Fruit fly (Drosophila melanogaster) whole organism, embryonic: ENCODE measurements around the gene CG31207.

Experiments
- Abd-B ChIP-seq: fragments of 200-800 bp; sonication (Bioruptor generic); optimal IDR thresholded peaks from 2 replicates; lab custom pipeline; 2018; ENCODE audit warnings: missing biosample characterization, mild to moderate bottlenecking, missing genetic modification characterization, moderate library complexity
- Bgb ChIP-seq: fragments of 200-800 bp; sonication (Bioruptor generic); IDR thresholded peaks from 2 replicates; pipeline ENCODE4 v1.3.6; 2022; ENCODE audit warnings: missing biosample characterization, missing genetic modification characterization; ENCODE audit not compliant: partially characterized antibody
- CG10267 ChIP-seq: fragments of 200-800 bp; sonication (Bioruptor generic); optimal IDR thresholded peaks from 2 replicates; lab custom pipeline; 2018; ENCODE audit warnings: missing biosample characterization, mild to moderate bottlenecking, missing genetic modification characterization, moderate library complexity
- CG10543 ChIP-seq: fragments of 200-800 bp; sonication (Bioruptor generic); optimal IDR thresholded peaks from 3 replicates; lab custom pipeline; 2017; ENCODE audit warnings: missing biosample characterization, mild to moderate bottlenecking, missing genetic modification characterization, moderate library complexity
- CG11085 ChIP-seq: fragments of 200-800 bp; sonication (Bioruptor generic); IDR thresholded peaks from 2 replicates; pipeline ENCODE4 v1.3.6; 2022; ENCODE audit warnings: missing biosample characterization, missing genetic modification characterization
- CG11247 ChIP-seq: fragments of 200-800 bp; sonication (Bioruptor generic); IDR thresholded peaks from 2 replicates; pipeline ENCODE4 v1.3.6; 2022; ENCODE audit warnings: missing biosample characterization, missing genetic modification characterization
- CG1233 ChIP-seq: fragments of 200-800 bp; sonication (Bioruptor generic); optimal IDR thresholded peaks from 4 replicates; lab custom pipeline; 2018; ENCODE audit warnings: missing biosample characterization, mild to moderate bottlenecking, missing genetic modification characterization
- CG13424 ChIP-seq: fragments of 200-800 bp; sonication (Bioruptor generic); optimal IDR thresholded peaks from 2 replicates; lab custom pipeline; 2019; ENCODE audit warnings: missing biosample characterization, mild to moderate bottlenecking, missing genetic modification characterization, moderate library complexity
- CG15696 ChIP-seq: fragments of 200-800 bp; sonication (Bioruptor generic); optimal IDR thresholded peaks from 2 replicates; lab custom pipeline; 2019; ENCODE audit warnings: missing biosample characterization, mild to moderate bottlenecking, missing genetic modification characterization, moderate library complexity
- CG17359 ChIP-seq: fragments of 200-800 bp; sonication (Bioruptor generic); optimal IDR thresholded peaks from 3 replicates; lab custom pipeline; 2018; ENCODE audit warnings: missing biosample characterization, mild to moderate bottlenecking, missing genetic modification characterization, moderate library complexity
- CG18599 ChIP-seq: fragments of 200-800 bp; sonication (Bioruptor generic); optimal IDR thresholded peaks from 3 replicates; lab custom pipeline; 2017; ENCODE audit warnings: missing biosample characterization, missing genetic modification characterization, mild to moderate bottlenecking, moderate library complexity, missing genetic modification reagents
- CG2202 ChIP-seq: fragments of 200-800 bp; sonication (Bioruptor generic); optimal IDR thresholded peaks from 2 replicates; lab custom pipeline; 2018; ENCODE audit warnings: missing biosample characterization, mild to moderate bottlenecking, missing genetic modification characterization
- CG2875 ChIP-seq: fragments of 200-800 bp; sonication (Bioruptor generic); optimal IDR thresholded peaks from 2 replicates; lab custom pipeline; 2017; ENCODE audit warnings: missing biosample characterization, mild to moderate bottlenecking, missing genetic modification characterization, missing genetic modification reagents
- CG31365 ChIP-seq: fragments of 200-800 bp; sonication (Bioruptor generic); optimal IDR thresholded peaks from 2 replicates; lab custom pipeline; 2018; ENCODE audit warnings: missing biosample characterization, mild to moderate bottlenecking, missing genetic modification characterization
- CG33557 ChIP-seq: fragments of 200-800 bp; sonication (Bioruptor generic); optimal IDR thresholded peaks from 2 replicates; lab custom pipeline; 2019; ENCODE audit warnings: missing biosample characterization, mild to moderate bottlenecking, missing genetic modification characterization, moderate library complexity
- CG3995 ChIP-seq: fragments of 200-800 bp; sonication (Bioruptor generic); optimal IDR thresholded peaks from 3 replicates; lab custom pipeline; 2016; ENCODE audit warnings: missing biosample characterization, missing genetic modification characterization
- CG4617 ChIP-seq: fragments of 200-800 bp; sonication (Bioruptor generic); optimal IDR thresholded peaks from 3 replicates; lab custom pipeline; 2016; ENCODE audit warnings: missing biosample characterization, missing genetic modification characterization, borderline replicate concordance
- CG4707 ChIP-seq: fragments of 200-800 bp; sonication (Bioruptor generic); optimal IDR thresholded peaks from 2 replicates; lab custom pipeline; 2018; ENCODE audit warnings: missing biosample characterization, mild to moderate bottlenecking, missing genetic modification characterization, moderate library complexity
- CG6813 ChIP-seq: fragments of 200-800 bp; sonication (Bioruptor generic); optimal IDR thresholded peaks from 2 replicates; lab custom pipeline; 2017; ENCODE audit warnings: missing biosample characterization, missing genetic modification characterization, mild to moderate bottlenecking, moderate library complexity, missing genetic modification reagents
- CG8290 ChIP-seq, 3 experiments: fragments of 200-800 bp; sonication (Bioruptor generic); optimal IDR thresholded peaks; 2 replicates each; lab custom pipeline; 2016 to 2019; ENCODE audit warnings: missing biosample characterization in 3 of 3, missing genetic modification characterization in 3 of 3, mild to moderate bottlenecking in 2 of 3, moderate library complexity in 1 of 3
- CG8359 ChIP-seq: fragments of 200-800 bp; sonication (Bioruptor generic); optimal IDR thresholded peaks from 2 replicates; lab custom pipeline; 2017; ENCODE audit warnings: missing biosample characterization, mild to moderate bottlenecking, missing genetic modification characterization, borderline replicate concordance
- Chrac-16 ChIP-seq: fragments of 200-800 bp; sonication (Bioruptor generic); optimal IDR thresholded peaks from 3 replicates; lab custom pipeline; 2016; ENCODE audit warnings: missing biosample characterization, missing genetic modification characterization
- CoRest ChIP-seq: fragments of 200-800 bp; sonication (Bioruptor generic); optimal IDR thresholded peaks from 3 replicates; lab custom pipeline; 2018; ENCODE audit warnings: missing biosample characterization, mild to moderate bottlenecking, missing genetic modification characterization, moderate library complexity
- HHEX ChIP-seq: fragments of 200-800 bp; sonication (Bioruptor generic); optimal IDR thresholded peaks from 3 replicates; lab custom pipeline; 2017; ENCODE audit warnings: missing biosample characterization, mild to moderate bottlenecking, missing genetic modification characterization, missing genetic modification reagents
- Hmx ChIP-seq: fragments of 200-800 bp; sonication (Bioruptor generic); optimal IDR thresholded peaks from 2 replicates; lab custom pipeline; 2016; ENCODE audit warnings: missing biosample characterization, missing genetic modification characterization
- Hr78 ChIP-seq, 2 experiments: fragments of 200-800 bp in 1 of 2; fragments of >200 bp in 1 of 2; sonication (Bioruptor generic) in 1 of 2; optimal IDR thresholded peaks; 2 replicates each; lab custom pipeline; 2017 to 2019; ENCODE audit warnings: missing biosample characterization in 2 of 2, missing genetic modification characterization in 2 of 2, mild to moderate bottlenecking in 1 of 2, moderate library complexity in 1 of 2
- MTF-1 ChIP-seq: fragments of 200-800 bp; sonication (Bioruptor generic); optimal IDR thresholded peaks from 2 replicates; lab custom pipeline; 2018; ENCODE audit warnings: missing biosample characterization, mild to moderate bottlenecking, missing genetic modification characterization, borderline replicate concordance
- Nf-YB ChIP-seq: fragments of 200-800 bp; sonication (Bioruptor generic); optimal IDR thresholded peaks from 3 replicates; lab custom pipeline; 2019; ENCODE audit warnings: missing biosample characterization, mild to moderate bottlenecking, missing genetic modification characterization, moderate library complexity
- Oli ChIP-seq: fragments of 200-800 bp; sonication (Bioruptor generic); optimal IDR thresholded peaks from 2 replicates; lab custom pipeline; 2018; ENCODE audit warnings: missing biosample characterization, mild to moderate bottlenecking, missing genetic modification characterization, moderate library complexity
- Sry-δ ChIP-seq: fragments of 200-800 bp; sonication (Bioruptor generic); optimal IDR thresholded peaks from 2 replicates; lab custom pipeline; 2016; ENCODE audit warnings: missing biosample characterization, missing genetic modification characterization
- ash1 ChIP-seq: fragments of 200-800 bp; sonication (Bioruptor generic); optimal IDR thresholded peaks from 2 replicates; lab custom pipeline; 2018; ENCODE audit warnings: missing biosample characterization, mild to moderate bottlenecking, missing genetic modification characterization
- ato ChIP-seq: fragments of 200-800 bp; sonication (Bioruptor generic); IDR thresholded peaks from 2 replicates; pipeline ENCODE4 v1.3.6; 2022; ENCODE audit warnings: missing biosample characterization, missing genetic modification characterization; ENCODE audit not compliant: partially characterized antibody
- bbx ChIP-seq: fragments of 200-800 bp; sonication (Bioruptor generic); IDR thresholded peaks from 2 replicates; pipeline ENCODE4 v1.3.6; 2022; ENCODE audit warnings: missing biosample characterization, missing genetic modification characterization; ENCODE audit not compliant: partially characterized antibody
- br ChIP-seq: fragments of >200 bp; optimal IDR thresholded peaks from 2 replicates; lab custom pipeline; 2017
- caup ChIP-seq: fragments of 200-800 bp; sonication (Bioruptor generic); optimal IDR thresholded peaks from 3 replicates; lab custom pipeline; 2017; ENCODE audit warnings: missing biosample characterization, mild to moderate bottlenecking, missing genetic modification characterization, moderate library complexity; ENCODE audit not compliant: severe bottlenecking
- crc ChIP-seq: fragments of 200-800 bp; sonication (Bioruptor generic); optimal IDR thresholded peaks from 2 replicates; lab custom pipeline; 2016; ENCODE audit warnings: missing biosample characterization, missing genetic modification characterization
- crol ChIP-seq: fragments of 200-800 bp; sonication (Bioruptor generic); IDR thresholded peaks from 2 replicates; pipeline ENCODE4 v1.3.6; 2022; ENCODE audit warnings: missing biosample characterization, missing genetic modification characterization
- dmrt11E ChIP-seq: fragments of 200-800 bp; sonication (Bioruptor generic); optimal IDR thresholded peaks from 3 replicates; lab custom pipeline; 2018; ENCODE audit warnings: missing biosample characterization, mild to moderate bottlenecking, missing genetic modification characterization, moderate library complexity
- gcm ChIP-seq: fragments of 200-800 bp; sonication (Bioruptor generic); optimal IDR thresholded peaks from 2 replicates; lab custom pipeline; 2019; ENCODE audit warnings: missing biosample characterization, mild to moderate bottlenecking, missing genetic modification characterization, moderate library complexity
- grn ChIP-seq: fragments of 200-800 bp; sonication (Bioruptor generic); optimal IDR thresholded peaks from 3 replicates; lab custom pipeline; 2017; ENCODE audit warnings: missing biosample characterization, missing genetic modification characterization
- jing ChIP-seq: fragments of 200-800 bp; sonication (Bioruptor generic); optimal IDR thresholded peaks from 2 replicates; lab custom pipeline; 2018; ENCODE audit warnings: missing biosample characterization, mild to moderate bottlenecking, missing genetic modification characterization
- kni ChIP-seq: fragments of 200-800 bp; sonication (Bioruptor generic); optimal IDR thresholded peaks from 3 replicates; lab custom pipeline; 2017; ENCODE audit warnings: mild to moderate bottlenecking, missing biosample characterization, missing genetic modification reagents, missing genetic modification characterization
- nerfin-1 ChIP-seq: fragments of 200-800 bp; sonication (Bioruptor generic); optimal IDR thresholded peaks from 3 replicates; lab custom pipeline; 2019; ENCODE audit warnings: missing biosample characterization, mild to moderate bottlenecking, missing genetic modification characterization, moderate library complexity
- odd ChIP-seq: fragments of 200-800 bp; sonication (Bioruptor generic); optimal IDR thresholded peaks from 2 replicates; lab custom pipeline; 2017; ENCODE audit warnings: missing biosample characterization, mild to moderate bottlenecking, missing genetic modification characterization
- pan ChIP-seq, 4 experiments: fragments of >200 bp in 3 of 4; fragments of 200-800 bp in 1 of 4; sonication (Bioruptor generic) in 1 of 4; optimal IDR thresholded peaks in 3 of 4; IDR thresholded peaks in 1 of 4; 2 replicates each; pipeline versions ENCODE4 v1.3.6 to Lab custom; 2017 to 2022; ENCODE audit warnings: missing biosample characterization in 2 of 4, missing genetic modification characterization in 2 of 4, mixed read lengths in 1 of 4
- sens ChIP-seq: fragments of 200-800 bp; sonication (Bioruptor generic); peaks from one replicate; lab custom pipeline; 2016; ENCODE audit warnings: missing biosample characterization, missing genetic modification characterization
- slbo ChIP-seq: fragments of 200-800 bp; sonication (Bioruptor generic); IDR thresholded peaks from 2 replicates; pipeline ENCODE4 v1.3.6; 2022; ENCODE audit warnings: missing biosample characterization, missing genetic modification characterization
- zfh1 ChIP-seq: fragments of 200-800 bp; sonication (Bioruptor generic); IDR thresholded peaks from 3 replicates; pipeline ENCODE4 v1.3.6; 2022; ENCODE audit warnings: missing biosample characterization, missing genetic modification characterization

CG31207 gene

dm6 chr3R:21001123-21001522, 45.7 kb downstream of the CG31207 start:
- TF ChIP-seq ash1 (GFP tag; lab: Kevin White, UChicago) = no peak
- no peak for TF ChIP-seq Hmx
- TF ChIP-seq CG3995 (GFP tag; lab: Kevin White, UChicago) = peak; percentile 48
- TF ChIP-seq CG6813 (GFP tag; lab: Kevin White, UChicago) = no peak
- no peak for TF ChIP-seq CG31365
- TF ChIP-seq odd (GFP tag; lab: Kevin White, UChicago) = peak; percentile 7
- TF ChIP-seq CG4707 (GFP tag; lab: Kevin White, UChicago) = peak; percentile 23
- no peak for TF ChIP-seq CG11247 (GFP tag; lab: Robert Waterston, UW)
- peak; percentile 10 for TF ChIP-seq dmrt11E (tag; lab: Kevin White, UChicago)
- no peak for TF ChIP-seq Sry-δ (GFP tag; lab: Kevin White, UChicago)
- no peak for TF ChIP-seq br
- TF ChIP-seq caup (GFP tag; lab: Kevin White, UChicago) = peak; percentile 5
- no peak for TF ChIP-seq CG17359 (tag; lab: Kevin White, UChicago)
- no peak for TF ChIP-seq Abd-B
- no peak for TF ChIP-seq Oli (tag; lab: Kevin White, UChicago)
- peak; percentile 55 for TF ChIP-seq CG15696
- no peak for TF ChIP-seq CoRest
- no peak for TF ChIP-seq slbo (GFP tag; lab: Robert Waterston, UW)
- TF ChIP-seq Hr78 (GFP tag; optimal IDR thresholded peaks at IDR 0.05; lab: Kevin White, UChicago) = peak in 1 of 2 experiments; percentile 78
- TF ChIP-seq sens (GFP tag; lab: Kevin White, UChicago) = peak; percentile 83
- peak; percentile 74 for TF ChIP-seq CG33557 (GFP tag; lab: Kevin White, UChicago)
- TF ChIP-seq HHEX (GFP tag; lab: Kevin White, UChicago) = no peak
- TF ChIP-seq CG10543 = peak; percentile 3
- TF ChIP-seq CG10267 (tag; lab: Kevin White, UChicago) = no peak
- peak; percentile 7 for TF ChIP-seq nerfin-1 (tag; lab: Kevin White, UChicago)
- TF ChIP-seq Bgb (GFP tag; lab: Robert Waterston, UW) = no peak
- TF ChIP-seq CG8359 = peak; percentile 7
- peak; percentile 9 for TF ChIP-seq MTF-1 (GFP tag; lab: Kevin White, UChicago)
- TF ChIP-seq pan (optimal IDR thresholded peaks at IDR 0.05; lab: Kevin White, UChicago) = no peak
- TF ChIP-seq pan (GFP tag; optimal IDR thresholded peaks at IDR 0.05 in 1 of 2, IDR thresholded peaks at IDR 0.05 in 1 of 2) = peak in 1 of 2 experiments; percentile 25
- TF ChIP-seq CG11085 (GFP tag; lab: Robert Waterston, UW) = no peak
- peak; percentile 34 for TF ChIP-seq CG1233 (GFP tag; lab: Kevin White, UChicago)
- TF ChIP-seq CG8290 (GFP tag; optimal IDR thresholded peaks at IDR 0.05; lab: Kevin White, UChicago) = no peak
- no peak for TF ChIP-seq CG8290 (tag; optimal IDR thresholded peaks at IDR 0.05; lab: Kevin White, UChicago)
- peak; percentile 3 for TF ChIP-seq gcm (GFP tag; lab: Kevin White, UChicago)
- no peak for TF ChIP-seq bbx (GFP tag; lab: Robert Waterston, UW)
- no peak for TF ChIP-seq CG2875 (GFP tag; lab: Kevin White, UChicago)
- no peak for TF ChIP-seq crc (GFP tag; lab: Kevin White, UChicago)
- TF ChIP-seq Nf-YB (GFP tag; lab: Kevin White, UChicago) = peak; percentile 5
- no peak for TF ChIP-seq crol (GFP tag; lab: Robert Waterston, UW)
- TF ChIP-seq Chrac-16 = no peak
- no peak for TF ChIP-seq CG4617 (GFP tag; lab: Kevin White, UChicago)
- TF ChIP-seq CG18599 = peak; percentile 17
- TF ChIP-seq zfh1 (GFP tag; lab: Robert Waterston, UW) = no peak
- TF ChIP-seq CG13424 = no peak
- no peak for TF ChIP-seq ato (GFP tag; lab: Robert Waterston, UW)
- TF ChIP-seq kni (GFP tag; lab: Kevin White, UChicago) = no peak
- peak; percentile 27 for TF ChIP-seq CG2202
- peak; percentile 25 for TF ChIP-seq grn (GFP tag; lab: Kevin White, UChicago)
- no peak for TF ChIP-seq jing (GFP tag; lab: Kevin White, UChicago)
